Fruit fly (Drosophila melanogaster) Kc167 (cell line): ENCODE measurements around the gene CG6106.

ENCODE experiments used
- Myc ChIP-seq: fragments of >200 bp; optimal IDR thresholded peaks from 2 replicates; lab custom pipeline; 2017; ENCODE audit warnings: missing external identifiers
- Sin3A ChIP-seq: fragments of >200 bp; optimal IDR thresholded peaks from 2 replicates; lab custom pipeline; 2018; ENCODE audit warnings: missing external identifiers
- h ChIP-seq: fragments of >200 bp; optimal IDR thresholded peaks from 3 replicates; lab custom pipeline; 2018; ENCODE audit warnings: missing external identifiers
- insv ChIP-seq: fragments of >200 bp; optimal IDR thresholded peaks from 3 replicates; lab custom pipeline; 2018; ENCODE audit warnings: missing external identifiers
- psq ChIP-seq: fragments of >200 bp; optimal IDR thresholded peaks from 2 replicates; lab custom pipeline; 2017; ENCODE audit warnings: missing external identifiers
- ttk ChIP-seq: sonication (Bioruptor generic); optimal IDR thresholded peaks from 2 replicates; lab custom pipeline; 2017; ENCODE audit warnings: missing external identifiers

Gene CG6106

dm6 chrX:18406593-18407393, 48.1 kb downstream of the CG6106 start:
- TF ChIP-seq insv (lab: Kevin White, UChicago) (no peak), Sin3A (lab: Kevin White, UChicago) (no peak), h (no peak), ttk (lab: Kevin White, UChicago) (no peak), psq (lab: Kevin White, UChicago) (no peak), Myc (no peak)

dm6 chrX:18407394-18407721, 48.7 kb downstream of the CG6106 start:
- TF ChIP-seq h (no peak), insv (lab: Kevin White, UChicago) (no peak), psq (lab: Kevin White, UChicago) (no peak), Sin3A (lab: Kevin White, UChicago) (no peak), ttk (lab: Kevin White, UChicago) (no peak)

dm6 chrX:18409449-18409848, 50.8 kb downstream of the CG6106 start:
- TF ChIP-seq psq (lab: Kevin White, UChicago) (no peak), Sin3A (lab: Kevin White, UChicago) (no peak), insv (lab: Kevin White, UChicago) (no peak), h (no peak), ttk (lab: Kevin White, UChicago) (no peak), Myc (no peak)

- no peak for TF ChIP-seq Sin3A (lab: Kevin White, UChicago)
- no peak for TF ChIP-seq psq (lab: Kevin White, UChicago)
- TF ChIP-seq h: no peak
- TF ChIP-seq insv (lab: Kevin White, UChicago): no peak
- TF ChIP-seq Myc: no peak
- no peak for TF ChIP-seq ttk (lab: Kevin White, UChicago)
Observed at dm6 chrX:18409938-18410337, 51.3 kb downstream of the CG6106 start, which contains the start of gene Nt5b. Nt5b (minus strand) TSS chrX:18410144.
